Worm (Caenorhabditis elegans) whole organism, midembryonic: ENCODE measurements around the gene zhp-4.

Experiments
- T22C8.4 ChIP-seq: fragments of 200-800 bp; sonication (Bioruptor generic); IDR thresholded peaks from 2 replicates; pipeline ENCODE4 v1.3.6; 2022; ENCODE audit warnings: missing genetic modification characterization, missing compliant biosample characterization
- cog-1 ChIP-seq: sonication (generic microtip); optimal IDR thresholded peaks from 2 replicates; lab custom pipeline; 2016; ENCODE audit warnings: missing genetic modification characterization, missing compliant biosample characterization
- flt-1 ChIP-seq: fragments of 200-800 bp; sonication (Bioruptor generic); IDR thresholded peaks from 2 replicates; pipeline ENCODE4 v1.3.6; 2022; ENCODE audit warnings: missing genetic modification characterization, missing compliant biosample characterization
- klf-2 ChIP-seq: fragments of 200-800 bp; sonication (Bioruptor generic); conservative IDR thresholded peaks from 2 replicates; pipeline ENCODE4 v1.3.6; 2022; ENCODE audit warnings: missing genetic modification reagents, missing genetic modification characterization, missing compliant biosample characterization
- med-1 ChIP-seq: sonication (generic microtip); optimal IDR thresholded peaks from 2 replicates; lab custom pipeline; 2017; ENCODE audit warnings: missing genetic modification characterization, mild to moderate bottlenecking, missing compliant biosample characterization, antibody characterized with exemption, missing genetic modification reagents; ENCODE audit not compliant: insufficient read depth
- ref-1 ChIP-seq: fragments of 200-800 bp; sonication (Bioruptor generic); conservative IDR thresholded peaks from 2 replicates; pipeline ENCODE4 v1.3.6; 2022; ENCODE audit warnings: missing genetic modification reagents, missing genetic modification characterization, missing compliant biosample characterization
- tab-1 ChIP-seq: fragments of 200-800 bp; sonication (Bioruptor generic); IDR thresholded peaks from 2 replicates; pipeline ENCODE4 v1.3.6; 2022; ENCODE audit warnings: missing genetic modification characterization, missing compliant biosample characterization
- ztf-29 ChIP-seq: fragments of 200-800 bp; sonication (Bioruptor generic); IDR thresholded peaks from 2 replicates; pipeline ENCODE4 v1.3.6; 2022; ENCODE audit warnings: missing genetic modification reagents, missing genetic modification characterization, missing compliant biosample characterization

- no peak for TF ChIP-seq flt-1 (GFP tag; lab: Robert Waterston, UW)
- no peak for TF ChIP-seq med-1 (GFP tag; lab: Kevin White, UChicago)
- no peak for TF ChIP-seq tab-1 (GFP tag; lab: Robert Waterston, UW)
- no peak for TF ChIP-seq ref-1 (GFP tag; lab: Robert Waterston, UW)
- TF ChIP-seq klf-2, result no peak
- TF ChIP-seq cog-1 (tag; lab: Kevin White, UChicago), result no peak
- no peak for TF ChIP-seq ztf-29 (GFP tag; lab: Robert Waterston, UW)
- no peak for TF ChIP-seq T22C8.4 (GFP tag; lab: Robert Waterston, UW)
Measured at ce11 chrV:19050888-19051287, 50.7 kb downstream of the zhp-4 start.
